Fruit fly (Drosophila melanogaster): Measurements from ENCODE around the gene Glys.

DNA sequence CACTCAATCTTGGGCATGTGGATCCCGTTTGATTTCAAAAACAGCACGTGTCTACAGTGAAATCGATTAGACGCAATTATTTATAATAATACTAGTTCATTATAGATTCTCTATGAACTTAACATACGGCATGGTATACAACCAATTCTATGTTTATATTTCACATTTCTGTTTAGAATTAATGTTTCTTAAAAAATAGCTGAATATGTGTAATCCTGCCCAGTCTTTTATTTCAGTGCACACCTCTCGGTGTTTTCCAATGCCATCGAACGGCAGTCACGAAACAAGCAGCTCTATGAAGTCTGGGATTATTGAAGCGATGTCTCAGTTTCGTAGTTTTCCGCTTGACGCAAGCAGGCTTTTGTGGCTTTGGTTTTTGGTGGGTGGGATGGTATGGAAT, 29.6 kb downstream of the Glys start:
- TF ChIP-seq CG8119 (GFP tag; IDR thresholded peaks at IDR 0.05) (no peak), CG9139 (GFP tag; optimal IDR thresholded peaks at IDR 0.05) (no peak)

Data from whole organism, prepupa.